Fruit fly (Drosophila melanogaster): ENCODE results near the gene alpha-Est2.

alpha-Est2 gene

dm6 chr3R:7506314-7506988 is 35.2 kb upstream of the alpha-Est2 start (continued):
- TF ChIP-seq CG33213 (GFP tag; optimal IDR thresholded peaks at IDR 0.05) (peak; percentile 66), ssp (GFP tag; IDR thresholded peaks at IDR 0.05) (peak; percentile 62; the same call in 1 of the 2 replicates), Spps (tag; optimal IDR thresholded peaks at IDR 0.05) (no peak), CG14441 (GFP tag; IDR thresholded peaks at IDR 0.05) (peak; percentile 81), br (optimal IDR thresholded peaks at IDR 0.05) (no peak), CG4282 (GFP tag; optimal IDR thresholded peaks at IDR 0.05) (peak; percentile 30), HHEX (GFP tag; optimal IDR thresholded peaks at IDR 0.05) (peak; percentile 89), shn (GFP tag; optimal IDR thresholded peaks at IDR 0.05) (peak; percentile 79), phol (tag; optimal IDR thresholded peaks at IDR 0.05) (peak; percentile 33), Sry-δ (GFP tag; optimal IDR thresholded peaks at IDR 0.05) (peak; percentile 56), esg (GFP tag; conservative IDR thresholded peaks at IDR 0.05) (peak; percentile 70), sd (tag; optimal IDR thresholded peaks at IDR 0.05) (peak; percentile 77), Ets97D (GFP tag; optimal IDR thresholded peaks at IDR 0.05) (peak; percentile 45), CG14710 (tag; optimal IDR thresholded peaks at IDR 0.05) (no peak), CG9215 (GFP tag; IDR thresholded peaks at IDR 0.05) (peak; percentile 78), wdn (GFP tag; IDR thresholded peaks at IDR 0.05) (peak; percentile 89), grau (tag; optimal IDR thresholded peaks at IDR 0.05) (peak; percentile 87), repo (GFP tag; optimal IDR thresholded peaks at IDR 0.05) (peak; percentile 78), Dfd (GFP tag; optimal IDR thresholded peaks at IDR 0.05) (no peak), hb (GFP tag; IDR thresholded peaks at IDR 0.05; ENCODE audit: partially characterized antibody) (no peak), Oli (tag; optimal IDR thresholded peaks at IDR 0.05) (peak; percentile 76), yki (optimal IDR thresholded peaks at IDR 0.05) (no peak), CG6654 (GFP tag; optimal IDR thresholded peaks at IDR 0.05) (no peak), NfI (GFP tag; optimal IDR thresholded peaks at IDR 0.05) (peak; percentile 83), CG15269 (tag; optimal IDR thresholded peaks at IDR 0.05) (peak; percentile 86), Tbp (GFP tag; optimal IDR thresholded peaks at IDR 0.05) (no peak), HLH3B (GFP tag; IDR thresholded peaks at IDR 0.05) (peak; percentile 57), tin (GFP tag; optimal IDR thresholded peaks at IDR 0.05) (peak; percentile 52), CG9932 (GFP tag; IDR thresholded peaks at IDR 0.05) (peak; percentile 92), Atf-2 (GFP tag; optimal IDR thresholded peaks at IDR 0.05) (peak; percentile 62), CG13296 (GFP tag; optimal IDR thresholded peaks at IDR 0.05) (peak; percentile 81), CG3065 (GFP tag; optimal IDR thresholded peaks at IDR 0.05) (no peak), pho (GFP tag; optimal IDR thresholded peaks at IDR 0.05) (peak; percentile 91), Doc3 (GFP tag; IDR thresholded peaks at IDR 0.05; ENCODE audit: partially characterized antibody) (no peak), CG17385 (GFP tag; optimal IDR thresholded peaks at IDR 0.05) (peak; percentile 77), wor (GFP tag; IDR thresholded peaks at IDR 0.05) (no peak), CG7372 (GFP tag; IDR thresholded peaks at IDR 0.05) (peak; percentile 78), sc (optimal IDR thresholded peaks at IDR 0.05) (no peak), sc (GFP tag; optimal IDR thresholded peaks at IDR 0.05) (no peak), CG5180 (GFP tag; optimal IDR thresholded peaks at IDR 0.05) (no peak), org-1 (GFP tag; optimal IDR thresholded peaks at IDR 0.05) (peak; percentile 73), CG5245 (GFP tag; optimal IDR thresholded peaks at IDR 0.05) (peak; percentile 49), Dref (GFP tag; IDR thresholded peaks at IDR 0.05) (peak; percentile 30; the same call in 1 of the 2 replicates), Med (GFP tag) (peak; percentile 99), CG17328 (GFP tag; IDR thresholded peaks at IDR 0.05) (peak; percentile 69; the same call in 1 of the 2 replicates), CG12219 (GFP tag; optimal IDR thresholded peaks at IDR 0.05) (peak; percentile 58), CG8478 (optimal IDR thresholded peaks at IDR 0.05) (no peak), cg (GFP tag; optimal IDR thresholded peaks at IDR 0.05) (no peak), sens (GFP tag) (peak; percentile 92), CG7556 (GFP tag; optimal IDR thresholded peaks at IDR 0.05) (peak; percentile 79), crp (GFP tag; optimal IDR thresholded peaks at IDR 0.05) (peak in 1 of 2 experiments; percentile 19), unpg (GFP tag; optimal IDR thresholded peaks at IDR 0.05) (peak; percentile 84)

All from whole organism, embryonic.